Fruit fly (Drosophila melanogaster): ENCODE measurements around the gene CG7879.

Gene CG7879

DNA sequence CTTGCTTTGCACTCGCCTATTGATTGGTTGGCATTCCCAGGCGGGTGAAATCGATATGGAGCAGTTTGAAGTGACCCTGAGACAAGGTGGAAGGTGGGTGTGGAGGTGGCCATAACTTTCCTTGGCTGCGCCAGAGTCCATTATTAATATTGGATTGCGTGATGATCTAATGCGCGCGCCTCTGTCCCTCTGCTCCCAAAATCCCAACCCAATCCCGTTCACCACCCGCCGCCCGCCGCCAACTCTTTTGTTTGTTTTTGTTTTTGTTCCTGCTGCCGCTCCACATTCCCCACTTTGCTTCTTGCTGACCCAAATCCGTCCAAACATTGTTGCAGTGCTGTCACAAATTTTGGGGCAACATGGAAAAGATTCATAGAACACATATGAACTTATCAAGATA lies 2.7 kb upstream of the CG7879 start:
- TF ChIP-seq Sin3A (optimal IDR thresholded peaks at IDR 0.05) (no peak), h (optimal IDR thresholded peaks at IDR 0.05) (no peak), psq (optimal IDR thresholded peaks at IDR 0.05) (no peak), ttk (optimal IDR thresholded peaks at IDR 0.05) (no peak), Myc (optimal IDR thresholded peaks at IDR 0.05) (no peak), insv (optimal IDR thresholded peaks at IDR 0.05) (no peak)

dm6 chr3L:1569966-1570276 lies 1.5 kb upstream of the CG7879 start:
- TF ChIP-seq psq (optimal IDR thresholded peaks at IDR 0.05) (no peak), Sin3A (optimal IDR thresholded peaks at IDR 0.05) (no peak)

- TF ChIP-seq Sin3A (optimal IDR thresholded peaks at IDR 0.05): no peak
- no peak for TF ChIP-seq insv (optimal IDR thresholded peaks at IDR 0.05)
- no peak for TF ChIP-seq ttk (optimal IDR thresholded peaks at IDR 0.05)
- no peak for TF ChIP-seq psq (optimal IDR thresholded peaks at IDR 0.05)
- no peak for TF ChIP-seq Myc (optimal IDR thresholded peaks at IDR 0.05)
- no peak for TF ChIP-seq h (optimal IDR thresholded peaks at IDR 0.05)
Measured at dm6 chr3L:1569162-1569965, 956 bp upstream of the CG7879 start, which contains the start of gene Tmep. Gene Tmep (plus strand): TSS chr3L:1569181.

DNA sequence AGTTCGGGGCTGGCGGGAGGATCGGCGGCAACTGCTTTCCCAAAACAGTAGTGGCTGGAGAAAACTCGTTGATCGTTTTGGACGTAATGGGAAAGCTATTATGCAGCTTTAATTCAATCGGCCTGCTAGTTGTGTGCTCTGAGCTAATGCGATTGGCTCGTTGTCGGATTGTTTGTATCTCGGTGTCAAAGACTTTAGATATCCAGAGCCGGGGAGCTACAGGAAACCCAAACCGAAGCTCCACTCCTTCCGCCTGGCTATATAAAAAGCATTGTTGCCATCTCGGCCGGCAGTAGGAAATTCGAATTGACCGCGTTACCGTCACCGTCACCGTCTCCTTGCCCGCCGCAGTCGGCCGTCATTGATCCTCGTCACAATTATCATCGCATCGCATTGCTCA lies 3.3 kb downstream of the CG7879 start, which contains the start of gene CG12003:
CG12003 (plus strand) TSS at position 301 of the 400 bp plus-strand sequence.
- TF ChIP-seq insv (optimal IDR thresholded peaks at IDR 0.05): no peak
- TF ChIP-seq h (optimal IDR thresholded peaks at IDR 0.05): no peak
- no peak for TF ChIP-seq Myc (optimal IDR thresholded peaks at IDR 0.05)
- TF ChIP-seq ttk (optimal IDR thresholded peaks at IDR 0.05): no peak
- no peak for TF ChIP-seq psq (optimal IDR thresholded peaks at IDR 0.05)

- no peak for TF ChIP-seq h (optimal IDR thresholded peaks at IDR 0.05)
- no peak for TF ChIP-seq Myc (optimal IDR thresholded peaks at IDR 0.05)
- TF ChIP-seq psq (optimal IDR thresholded peaks at IDR 0.05): no peak
- no peak for TF ChIP-seq insv (optimal IDR thresholded peaks at IDR 0.05)
- TF ChIP-seq Sin3A (optimal IDR thresholded peaks at IDR 0.05): no peak
- TF ChIP-seq ttk (optimal IDR thresholded peaks at IDR 0.05): no peak
Measured at dm6 chr3L:1558178-1558788, 10.1 kb downstream of the CG7879 start, which contains the start of the genes Pex10 and CG12099. Gene Pex10 (plus strand): TSS chr3L:1558228. Gene CG12099 (minus strand): TSS chr3L:1558484.

DNA sequence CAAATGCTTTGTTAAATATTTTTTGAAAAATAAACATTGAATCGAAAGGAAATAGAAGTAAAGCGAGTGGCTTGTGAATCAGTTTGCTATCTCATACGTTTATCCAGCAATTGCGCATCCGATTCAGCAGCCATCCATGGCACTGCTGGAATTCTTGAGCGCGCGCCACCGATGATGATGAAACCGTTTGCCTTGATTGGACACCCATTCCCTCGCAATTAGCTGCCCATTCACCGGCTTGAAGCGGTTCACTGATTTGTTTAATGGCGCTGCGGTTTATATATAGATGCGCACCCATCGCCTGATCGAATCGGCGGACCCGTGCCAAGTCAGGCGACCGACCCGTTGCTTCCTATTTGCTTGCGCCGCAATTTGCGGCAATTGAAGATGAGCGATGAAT lies 15.2 kb downstream of the CG7879 start, which contains the start of gene Pcyt2:
Pcyt2 (plus strand) TSS at position 301 of the 400 bp plus-strand sequence.
- TF ChIP-seq h (optimal IDR thresholded peaks at IDR 0.05): no peak
- TF ChIP-seq Sin3A (optimal IDR thresholded peaks at IDR 0.05): no peak
- no peak for TF ChIP-seq Myc (optimal IDR thresholded peaks at IDR 0.05)
- TF ChIP-seq psq (optimal IDR thresholded peaks at IDR 0.05): no peak
- no peak for TF ChIP-seq insv (optimal IDR thresholded peaks at IDR 0.05)
- no peak for TF ChIP-seq ttk (optimal IDR thresholded peaks at IDR 0.05)

- no peak for TF ChIP-seq Sin3A (optimal IDR thresholded peaks at IDR 0.05)
Measured at dm6 chr3L:1550914-1551313, 17.5 kb downstream of the CG7879 start.

DNA sequence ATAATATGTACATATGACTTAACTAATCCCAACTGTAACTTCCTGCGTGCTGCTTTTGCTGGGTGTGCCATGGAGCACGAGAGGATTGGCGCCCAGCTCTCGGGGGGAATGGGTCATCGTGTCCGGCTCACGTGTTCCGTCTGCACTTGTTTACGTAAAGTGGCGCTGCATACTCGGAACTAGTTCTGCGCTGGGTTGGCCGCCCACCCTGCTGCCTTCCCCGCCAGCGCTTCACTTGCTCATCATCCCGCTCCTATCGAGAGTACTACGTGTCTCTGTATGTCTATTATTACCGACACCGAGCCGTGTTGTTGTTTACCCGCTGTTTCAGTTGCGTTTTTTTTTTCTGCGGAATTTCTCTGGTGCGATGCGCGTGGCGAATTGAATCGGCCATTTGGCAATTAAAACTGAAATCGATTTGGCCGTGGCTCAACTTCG lies 18.8 kb downstream of the CG7879 start:
- TF ChIP-seq ttk (optimal IDR thresholded peaks at IDR 0.05) (no peak), Sin3A (optimal IDR thresholded peaks at IDR 0.05) (no peak), h (optimal IDR thresholded peaks at IDR 0.05) (no peak), insv (optimal IDR thresholded peaks at IDR 0.05) (no peak), Myc (optimal IDR thresholded peaks at IDR 0.05) (no peak)

DNA sequence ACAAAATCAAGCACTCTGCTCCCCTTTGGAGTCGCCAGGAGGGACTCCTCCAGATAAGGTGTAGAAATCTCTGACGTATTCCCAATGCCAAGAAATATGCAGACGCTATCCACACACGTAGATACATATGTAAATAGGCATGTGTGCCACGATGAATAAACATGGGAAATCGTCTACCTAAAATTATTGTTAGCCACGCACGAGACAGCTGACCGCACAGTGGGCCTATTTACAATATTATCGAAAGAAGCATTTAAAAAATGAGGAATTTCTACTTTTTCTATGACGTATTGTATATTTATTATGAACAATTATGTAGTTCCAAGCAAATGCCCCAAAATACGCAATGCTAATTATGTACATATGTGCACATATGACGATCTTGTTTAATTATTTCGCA lies 19.3 kb downstream of the CG7879 start:
- TF ChIP-seq h (optimal IDR thresholded peaks at IDR 0.05) (no peak), Sin3A (optimal IDR thresholded peaks at IDR 0.05) (no peak), Myc (optimal IDR thresholded peaks at IDR 0.05) (no peak), psq (optimal IDR thresholded peaks at IDR 0.05) (no peak), insv (optimal IDR thresholded peaks at IDR 0.05) (no peak), ttk (optimal IDR thresholded peaks at IDR 0.05) (no peak)

- no peak for TF ChIP-seq Sin3A (optimal IDR thresholded peaks at IDR 0.05)
- TF ChIP-seq Myc (optimal IDR thresholded peaks at IDR 0.05): no peak
- TF ChIP-seq h (optimal IDR thresholded peaks at IDR 0.05): no peak
- no peak for TF ChIP-seq ttk (optimal IDR thresholded peaks at IDR 0.05)
- no peak for TF ChIP-seq psq (optimal IDR thresholded peaks at IDR 0.05)
- no peak for TF ChIP-seq insv (optimal IDR thresholded peaks at IDR 0.05)
Measured at dm6 chr3L:1548345-1548970, 19.9 kb downstream of the CG7879 start.

DNA sequence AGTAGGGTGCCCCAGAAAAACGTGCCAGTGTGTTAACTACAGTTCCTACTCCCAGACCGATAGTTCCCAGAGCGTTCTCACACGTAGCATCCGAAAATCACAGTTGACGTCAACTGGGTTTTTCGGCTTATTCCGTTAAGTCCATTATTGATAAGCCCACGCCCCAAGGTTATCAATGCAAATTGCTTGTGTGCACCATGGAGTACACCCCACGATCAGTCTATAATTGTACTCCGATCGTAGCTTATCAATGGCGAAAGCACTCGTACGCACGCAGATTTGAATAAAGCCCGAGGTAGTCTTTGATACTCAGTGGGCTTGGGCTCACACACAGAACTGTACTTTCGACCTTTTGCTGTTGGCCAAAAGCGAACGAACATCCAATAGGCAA lies 21.3 kb downstream of the CG7879 start:
- no peak for TF ChIP-seq insv (optimal IDR thresholded peaks at IDR 0.05)
- no peak for TF ChIP-seq Myc (optimal IDR thresholded peaks at IDR 0.05)
- TF ChIP-seq Sin3A (optimal IDR thresholded peaks at IDR 0.05): no peak
- TF ChIP-seq h (optimal IDR thresholded peaks at IDR 0.05): no peak
- no peak for TF ChIP-seq psq (optimal IDR thresholded peaks at IDR 0.05)
- TF ChIP-seq ttk (optimal IDR thresholded peaks at IDR 0.05): no peak

- no peak for TF ChIP-seq ttk (optimal IDR thresholded peaks at IDR 0.05)
- TF ChIP-seq psq (optimal IDR thresholded peaks at IDR 0.05): no peak
Measured at dm6 chr3L:1546349-1547116, 21.9 kb downstream of the CG7879 start.

Measured in Kc167 (cell line).